Worm (Caenorhabditis elegans) whole organism, late embryonic: ENCODE results near the gene glna-2.

ENCODE experiments used
- F13H6.1 ChIP-seq: sonication (generic microtip); optimal IDR thresholded peaks from 2 replicates; lab custom pipeline; 2016; ENCODE audit warnings: missing genetic modification characterization, missing compliant biosample characterization
- T23F11.4 ChIP-seq: fragments of 200-800 bp; sonication (Bioruptor generic); optimal IDR thresholded peaks from 2 replicates; lab custom pipeline; 2018; ENCODE audit warnings: mild to moderate bottlenecking, missing genetic modification characterization, missing compliant biosample characterization
- Y22D7AL.16 ChIP-seq: sonication (generic microtip); optimal IDR thresholded peaks from 2 replicates; lab custom pipeline; 2016; ENCODE audit warnings: missing genetic modification characterization, missing compliant biosample characterization
- ahr-1 ChIP-seq: sonication (generic microtip); optimal IDR thresholded peaks from 2 replicates; lab custom pipeline; 2016; ENCODE audit warnings: missing genetic modification characterization, missing compliant biosample characterization
- ama-1 ChIP-seq: fragments of 150-350 bp; optimal IDR thresholded peaks from 2 replicates; lab custom pipeline; 2014
- ceh-19 ChIP-seq: fragments of 200-800 bp; sonication (Bioruptor generic); optimal IDR thresholded peaks from 2 replicates; lab custom pipeline; 2018; ENCODE audit warnings: mild to moderate bottlenecking, missing genetic modification characterization, missing compliant biosample characterization
- ceh-2 ChIP-seq: sonication (generic microtip); optimal IDR thresholded peaks from 2 replicates; lab custom pipeline; 2016; ENCODE audit warnings: missing genotype, missing genetic modification characterization, missing compliant biosample characterization
- ceh-22 ChIP-seq: sonication (generic microtip); optimal IDR thresholded peaks from 2 replicates; lab custom pipeline; 2017; ENCODE audit warnings: missing biosample characterization, missing genetic modification characterization
- ceh-48 ChIP-seq: sonication (generic microtip); optimal IDR thresholded peaks from 2 replicates; lab custom pipeline; 2016; ENCODE audit warnings: missing genetic modification characterization, inconsistent platforms, missing compliant biosample characterization
- ceh-6 ChIP-seq: fragments of 200-800 bp; sonication (Bioruptor generic); optimal IDR thresholded peaks from 2 replicates; lab custom pipeline; 2018; ENCODE audit warnings: mild to moderate bottlenecking, missing genetic modification characterization, missing compliant biosample characterization
- dmd-4 ChIP-seq: sonication (generic microtip); optimal IDR thresholded peaks from 2 replicates; lab custom pipeline; 2016; ENCODE audit warnings: borderline replicate concordance, missing genetic modification characterization, missing compliant biosample characterization
- elt-2 ChIP-seq: sonication (generic microtip); optimal IDR thresholded peaks from 2 replicates; lab custom pipeline; 2016; ENCODE audit warnings: missing genetic modification reagents, missing genetic modification characterization, missing compliant biosample characterization
- ets-4 ChIP-seq: sonication (generic microtip); optimal IDR thresholded peaks from 2 replicates; lab custom pipeline; 2016; ENCODE audit warnings: missing genetic modification characterization, missing compliant biosample characterization
- fax-1 ChIP-seq: sonication (generic microtip); optimal IDR thresholded peaks from 2 replicates; lab custom pipeline; 2016; ENCODE audit warnings: missing genotype, missing genetic modification characterization, missing compliant biosample characterization
- hlh-30 ChIP-seq: sonication (generic microtip); optimal IDR thresholded peaks from 2 replicates; lab custom pipeline; 2017; ENCODE audit warnings: antibody characterized with exemption, missing genetic modification characterization, missing compliant biosample characterization; ENCODE audit not compliant: insufficient read depth
- hlh-6 ChIP-seq: sonication (generic microtip); optimal IDR thresholded peaks from 2 replicates; lab custom pipeline; 2016; ENCODE audit warnings: missing genotype, missing genetic modification characterization, missing compliant biosample characterization
- hlh-8 ChIP-seq: sonication (generic microtip); optimal IDR thresholded peaks from 2 replicates; lab custom pipeline; 2016; ENCODE audit warnings: missing genotype, missing genetic modification characterization, missing compliant biosample characterization
- lim-6 ChIP-seq: sonication (generic microtip); optimal IDR thresholded peaks from 2 replicates; lab custom pipeline; 2016; ENCODE audit warnings: missing genetic modification characterization, missing compliant biosample characterization
- lin-11 ChIP-seq: fragments of 200-800 bp; sonication (Bioruptor generic); optimal IDR thresholded peaks from 2 replicates; lab custom pipeline; 2018; ENCODE audit warnings: mild to moderate bottlenecking, missing genetic modification characterization, missing compliant biosample characterization
- madf-2 ChIP-seq: sonication (generic microtip); optimal IDR thresholded peaks from 2 replicates; lab custom pipeline; 2017; ENCODE audit warnings: missing genetic modification characterization, missing compliant biosample characterization
- mec-3 ChIP-seq: sonication (generic microtip); optimal IDR thresholded peaks from 2 replicates; lab custom pipeline; 2016; ENCODE audit warnings: borderline replicate concordance, missing genetic modification characterization, missing compliant biosample characterization
- nhr-11 ChIP-seq: fragments of 150-350 bp; optimal IDR thresholded peaks from 2 replicates; lab custom pipeline; 2014; ENCODE audit warnings: missing biosample characterization, missing genetic modification characterization
- nhr-232 ChIP-seq: sonication (generic microtip); optimal IDR thresholded peaks from 2 replicates; lab custom pipeline; 2016; ENCODE audit warnings: missing genetic modification characterization, missing compliant biosample characterization
- npax-4 ChIP-seq: sonication (generic microtip); optimal IDR thresholded peaks from 2 replicates; lab custom pipeline; 2016; ENCODE audit warnings: missing genetic modification characterization, missing compliant biosample characterization
- odd-2 ChIP-seq: sonication (generic microtip); optimal IDR thresholded peaks from 2 replicates; lab custom pipeline; 2017; ENCODE audit warnings: antibody characterized with exemption, mild to moderate bottlenecking, missing genetic modification characterization, missing compliant biosample characterization
- pat-9 ChIP-seq: fragments of 200-800 bp; sonication (Bioruptor generic); optimal IDR thresholded peaks from 2 replicates; lab custom pipeline; 2018; ENCODE audit warnings: mild to moderate bottlenecking, missing genetic modification characterization, moderate library complexity, missing compliant biosample characterization
- pha-2 ChIP-seq: sonication (generic microtip); optimal IDR thresholded peaks from 2 replicates; lab custom pipeline; 2017; ENCODE audit warnings: mild to moderate bottlenecking, missing genetic modification characterization, missing compliant biosample characterization
- pha-4 ChIP-seq: fragments of 150-350 bp; optimal IDR thresholded peaks from 2 replicates; lab custom pipeline; 2018; ENCODE audit warnings: missing biosample characterization, missing genetic modification reagents, missing genetic modification characterization
- pqm-1 ChIP-seq: sonication (generic microtip); optimal IDR thresholded peaks from 2 replicates; lab custom pipeline; 2016; ENCODE audit warnings: missing genetic modification characterization, missing compliant biosample characterization
- pros-1 ChIP-seq: fragments of 150-350 bp; optimal IDR thresholded peaks from 2 replicates; lab custom pipeline; 2014; ENCODE audit warnings: missing biosample characterization, missing genetic modification reagents, missing genetic modification characterization
- ref-2 ChIP-seq: sonication (generic microtip); optimal IDR thresholded peaks from 2 replicates; lab custom pipeline; 2016; ENCODE audit warnings: missing genetic modification characterization, missing compliant biosample characterization
- sdc-2 ChIP-seq: sonication (generic microtip); optimal IDR thresholded peaks from 2 replicates; lab custom pipeline; 2016; ENCODE audit warnings: missing genotype, missing genetic modification characterization, missing compliant biosample characterization
- sox-2 ChIP-seq: fragments of 200-800 bp; sonication (Bioruptor generic); IDR thresholded peaks from 2 replicates; pipeline ENCODE4 v1.3.6; 2022; ENCODE audit warnings: missing genetic modification reagents, missing genetic modification characterization, missing compliant biosample characterization
- sox-4 ChIP-seq: sonication (generic microtip); optimal IDR thresholded peaks from 2 replicates; lab custom pipeline; 2017; ENCODE audit warnings: mild to moderate bottlenecking, missing genetic modification characterization, inconsistent platforms, missing compliant biosample characterization
- syd-9 ChIP-seq: sonication (generic microtip); optimal IDR thresholded peaks from 2 replicates; lab custom pipeline; 2016; ENCODE audit warnings: mild to moderate bottlenecking, missing genetic modification characterization, moderate library complexity, missing compliant biosample characterization
- tbx-2 ChIP-seq: sonication (generic microtip); optimal IDR thresholded peaks from 2 replicates; lab custom pipeline; 2016; ENCODE audit warnings: missing genetic modification characterization, missing compliant biosample characterization
- ttx-3 ChIP-seq: sonication (generic microtip); optimal IDR thresholded peaks from 2 replicates; lab custom pipeline; 2016; ENCODE audit warnings: missing genetic modification reagents, missing genetic modification characterization, missing compliant biosample characterization
- unc-3 ChIP-seq, 2 experiments: fragments of 200-800 bp in 1 of 2; sonication (Bioruptor generic) in 1 of 2; sonication (generic microtip) in 1 of 2; conservative IDR thresholded peaks in 1 of 2; optimal IDR thresholded peaks in 1 of 2; 2 replicates each; pipeline versions ENCODE4 v1.3.6 to Lab custom; 2016 to 2022; ENCODE audit warnings: missing compliant biosample characterization in 2 of 2, missing genetic modification characterization in 2 of 2, missing genetic modification reagents in 1 of 2
- unc-42 ChIP-seq: sonication (generic microtip); optimal IDR thresholded peaks from 2 replicates; lab custom pipeline; 2016; ENCODE audit warnings: missing genotype, missing genetic modification characterization, missing compliant biosample characterization

glna-2 gene

DNA sequence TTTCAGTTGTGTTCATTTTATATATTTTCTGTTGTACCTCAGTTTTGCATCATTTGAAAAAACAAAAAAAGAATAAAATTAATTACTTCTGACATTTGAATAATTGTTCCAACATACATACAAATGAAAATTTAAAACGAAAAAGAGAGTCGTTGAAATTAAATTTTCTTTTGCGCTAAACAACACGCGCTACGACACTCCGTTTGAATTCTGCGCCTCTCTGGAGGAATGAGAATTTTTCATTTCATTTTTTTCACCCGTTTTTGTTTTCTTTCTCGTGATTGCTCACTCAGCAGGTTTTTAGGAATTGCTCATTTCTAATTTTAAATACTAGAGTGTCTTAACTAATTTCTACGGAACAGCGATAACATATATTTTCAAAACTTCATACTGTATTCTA lies 33.2 kb downstream of the glna-2 start:
- TF ChIP-seq ceh-19 (GFP tag; lab: Kevin White, UChicago) (no peak), fax-1 (tag; lab: Kevin White, UChicago) (no peak), sdc-2 (tag; lab: Kevin White, UChicago) (no peak), unc-42 (tag; lab: Kevin White, UChicago) (peak; percentile 80)
- TF ChIP-seq, all 69 proteins: peak for 1

DNA sequence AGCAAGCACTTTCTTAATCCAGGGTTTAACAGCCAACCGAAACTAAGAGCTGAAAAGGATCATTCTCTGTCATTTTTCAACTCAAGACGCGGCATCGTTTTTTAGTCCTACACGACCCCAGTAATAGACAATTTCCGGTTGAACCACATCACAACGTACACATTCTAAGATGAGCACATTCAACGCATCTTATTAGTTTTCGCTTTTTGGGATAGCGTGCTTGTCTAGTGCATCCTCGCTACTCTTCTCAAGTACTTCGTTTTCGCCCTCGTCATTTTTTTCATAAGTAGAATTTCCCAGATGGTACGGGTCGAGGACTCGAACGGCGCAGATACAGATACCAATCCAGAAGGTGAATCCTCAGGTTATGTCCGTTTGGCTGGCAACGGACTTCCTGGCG lies 33.9 kb downstream of the glna-2 start, which contains the start of gene T05H10.1:
Gene T05H10.1, plus strand, starts transcription at position 301 of the 400 bp plus-strand sequence.
- TF ChIP-seq pha-2 (tag; lab: Kevin White, UChicago) (no peak), odd-2 (tag; lab: Kevin White, UChicago) (no peak), syd-9 (tag; lab: Kevin White, UChicago) (no peak), ahr-1 (no peak), tbx-2 (tag; lab: Kevin White, UChicago) (no peak), ama-1 (lab: Kevin White, UChicago) (no peak), lin-11 (tag; lab: Kevin White, UChicago) (no peak), hlh-8 (tag; lab: Kevin White, UChicago) (no peak)

DNA sequence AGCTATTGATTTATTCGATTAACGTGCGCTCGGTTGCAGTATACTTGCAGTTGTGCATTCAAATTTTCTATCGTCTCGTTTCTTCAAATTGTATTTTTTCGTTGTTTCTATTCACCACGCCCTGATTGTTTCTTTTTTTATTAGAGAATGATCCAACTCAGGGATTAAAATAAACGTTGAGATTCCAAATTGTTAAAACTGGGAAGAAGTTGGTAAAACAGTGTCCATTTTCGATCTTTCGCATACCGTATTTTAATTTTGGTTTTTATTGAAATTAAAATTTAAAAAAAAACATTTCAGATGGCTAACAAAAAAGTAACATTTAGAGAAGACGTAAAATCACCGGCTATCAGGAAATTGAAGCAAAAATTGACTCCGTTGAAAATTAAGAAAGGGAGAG lies 38.8 kb downstream of the glna-2 start, which contains the start of gene apn-1:
Gene apn-1, plus strand, starts transcription at position 301 of the 400 bp plus-strand sequence.
- TF ChIP-seq sox-4 (tag; lab: Kevin White, UChicago) = no peak
- TF ChIP-seq unc-3 (GFP tag; conservative IDR thresholded peaks at IDR 0.05; lab: Robert Waterston, UW) = no peak
- TF ChIP-seq unc-3 (tag; optimal IDR thresholded peaks at IDR 0.05; lab: Kevin White, UChicago) = no peak
- no peak for TF ChIP-seq ceh-48 (tag; lab: Kevin White, UChicago)
- TF ChIP-seq mec-3 (tag; lab: Kevin White, UChicago) = no peak
- no peak for TF ChIP-seq F13H6.1 (tag; lab: Kevin White, UChicago)
- TF ChIP-seq npax-4 (tag; lab: Kevin White, UChicago) = no peak
- no peak for TF ChIP-seq elt-2 (tag; lab: Kevin White, UChicago)
- TF ChIP-seq pat-9 = no peak
- no peak for TF ChIP-seq hlh-30
- no peak for TF ChIP-seq ahr-1
- no peak for TF ChIP-seq hlh-8 (tag; lab: Kevin White, UChicago)
- no peak for TF ChIP-seq nhr-11 (tag; lab: Kevin White, UChicago)
- TF ChIP-seq unc-42 (tag; lab: Kevin White, UChicago) = no peak

DNA sequence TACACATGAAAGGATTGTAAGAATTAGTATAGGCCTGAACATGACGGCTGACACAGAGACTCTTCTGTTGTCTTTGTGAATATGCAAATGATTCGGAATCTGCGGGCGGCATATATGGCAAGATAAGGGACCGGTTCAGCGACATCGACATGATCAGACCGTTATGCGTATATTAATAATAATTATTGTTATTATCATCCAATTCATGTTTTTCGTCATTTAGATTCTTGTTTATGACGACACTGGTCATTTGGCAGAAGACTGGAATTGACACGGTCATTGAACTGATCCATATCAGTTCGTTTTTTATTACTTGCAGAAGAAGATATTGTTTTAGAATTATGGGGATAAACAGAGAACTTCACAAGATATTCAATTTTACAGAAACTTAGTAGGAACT lies 42.0 kb downstream of the glna-2 start, which contains the start of gene mtre-1:
Gene mtre-1, minus strand, starts transcription at position 101 of the 400 bp plus-strand sequence.
- TF ChIP-seq hlh-6 (tag; lab: Kevin White, UChicago) = no peak
- no peak for TF ChIP-seq ref-2
- no peak for TF ChIP-seq lim-6 (tag; lab: Kevin White, UChicago)
- TF ChIP-seq hlh-8 (tag; lab: Kevin White, UChicago) = no peak
- no peak for TF ChIP-seq ceh-6 (GFP tag; lab: Kevin White, UChicago)
- TF ChIP-seq ceh-22 = no peak
- TF ChIP-seq ceh-2 (tag; lab: Kevin White, UChicago) = no peak
- no peak for TF ChIP-seq nhr-232
- no peak for TF ChIP-seq pqm-1
- no peak for TF ChIP-seq unc-42 (tag; lab: Kevin White, UChicago)
- no peak for TF ChIP-seq syd-9 (tag; lab: Kevin White, UChicago)

DNA sequence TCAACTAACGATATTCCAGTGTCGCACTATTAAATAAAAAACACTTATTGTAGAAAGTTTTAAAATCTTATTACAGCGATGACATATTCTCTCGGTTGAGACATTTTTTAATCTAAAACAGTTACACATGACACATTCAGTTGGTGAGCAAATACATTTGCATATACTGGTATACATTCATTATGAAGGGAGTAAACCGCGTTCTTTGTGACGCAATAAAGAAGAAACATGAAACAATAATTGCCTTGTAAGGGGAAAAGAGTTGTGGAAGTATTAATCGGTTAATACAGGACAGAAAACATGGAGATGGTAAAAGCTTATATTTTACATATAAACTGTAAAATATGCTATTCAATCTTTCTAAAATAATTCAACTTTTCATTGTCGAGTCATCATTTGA lies 42.9 kb downstream of the glna-2 start:
- no peak for TF ChIP-seq ets-4 (tag; lab: Kevin White, UChicago)
- no peak for TF ChIP-seq mec-3 (tag; lab: Kevin White, UChicago)
- TF ChIP-seq ttx-3 (tag; lab: Kevin White, UChicago) = no peak
- TF ChIP-seq hlh-8 (tag; lab: Kevin White, UChicago) = no peak
- TF ChIP-seq Y22D7AL.16 (tag; lab: Kevin White, UChicago) = no peak
- TF ChIP-seq madf-2 (tag; lab: Kevin White, UChicago) = no peak
- no peak for TF ChIP-seq pha-4
- no peak for TF ChIP-seq T23F11.4 (GFP tag; lab: Kevin White, UChicago)
- no peak for TF ChIP-seq npax-4 (tag; lab: Kevin White, UChicago)
- TF ChIP-seq ahr-1 = no peak
- TF ChIP-seq sox-2 (GFP tag; lab: Robert Waterston, UW) = no peak
- TF ChIP-seq ref-2 = no peak
- no peak for TF ChIP-seq pros-1 (tag; lab: Kevin White, UChicago)
- TF ChIP-seq dmd-4 = no peak
